Worm (Caenorhabditis elegans): ENCODE data around the gene gcy-15.
"Not testable (repeated sequence)": the region's sequence is repeated elsewhere in the genome, so short reads cannot be mapped to it uniquely, and the experiment has no call there.

Gene gcy-15

DNA sequence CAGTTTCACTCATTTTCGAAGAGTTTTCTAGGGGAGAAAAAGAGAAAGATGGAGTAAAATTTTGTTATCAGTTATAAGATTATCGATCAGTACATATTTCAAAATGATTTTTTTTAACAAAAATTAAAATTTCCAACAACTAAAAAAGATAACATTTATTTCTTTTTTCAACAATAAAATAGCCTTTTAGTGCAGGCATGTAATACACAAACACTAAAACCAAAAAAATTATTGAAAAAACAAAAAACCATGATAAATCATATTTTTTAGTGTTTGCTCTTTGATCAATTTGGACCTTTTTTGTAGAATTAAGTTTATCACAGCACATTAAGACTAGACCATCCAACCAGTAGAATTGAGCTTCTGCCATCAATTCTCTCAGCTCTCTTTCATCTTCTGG, 27.8 kb upstream of the gcy-15 start, which contains the start of gene ZC239.15:
Gene ZC239.15 (minus strand): TSS at position 101 of the 400 bp plus-strand sequence.
- no peak for TF ChIP-seq php-3 (GFP tag; IDR thresholded peaks at IDR 0.05)
- TF ChIP-seq hmg-1.1 (GFP tag; IDR thresholded peaks at IDR 0.05), result no peak
- peak; percentile 16 for TF ChIP-seq aha-1 (tag)
- TF ChIP-seq daf-16 (GFP tag; optimal IDR thresholded peaks at IDR 0.05), result no peak
- TF ChIP-seq daf-16 (tag; optimal IDR thresholded peaks at IDR 0.05), result peak; percentile 2
- TF ChIP-seq ztf-7 (tag; optimal IDR thresholded peaks at IDR 0.05), result no peak

ce11 chrII:3222686-3223085, 25.8 kb upstream of the gcy-15 start, which contains the start of gene ZC239.13:
ZC239.13 (minus strand) TSS chrII:3222839.
- TF ChIP-seq pqm-1 (tag; optimal IDR thresholded peaks at IDR 0.05) (peak; percentile 26), Y48G9A.11 (GFP tag; IDR thresholded peaks at IDR 0.05) (no peak)

DNA sequence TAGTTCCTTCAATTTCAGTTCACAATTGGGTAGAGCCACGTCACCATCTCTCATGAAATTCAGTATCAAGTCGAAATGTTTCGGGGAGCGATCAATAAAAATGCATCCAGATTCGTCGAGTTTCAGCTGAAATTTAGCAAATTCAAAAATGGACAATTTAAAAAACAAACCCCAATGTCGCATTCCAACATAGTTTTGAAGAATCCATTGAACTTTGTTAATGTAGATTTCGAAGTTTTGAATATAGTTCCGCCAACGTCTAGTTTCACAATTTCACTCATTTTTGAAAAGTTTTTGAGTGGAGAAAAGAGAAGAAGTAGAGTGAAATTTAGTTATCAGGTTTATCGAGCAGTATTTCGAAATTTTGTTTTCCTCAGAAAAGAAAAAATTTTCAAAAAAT, 24.9 kb upstream of the gcy-15 start, which contains the start of gene ZC239.14:
Gene ZC239.14 (minus strand): TSS at position 305 of the 400 bp plus-strand sequence.
- TF ChIP-seq ceh-20 (GFP tag; IDR thresholded peaks at IDR 0.05) (no peak), aha-1 (tag) (peak; percentile 91)

ce11 chrII:3220723-3221122, 23.9 kb upstream of the gcy-15 start, which contains the start of gene ZC239.22:
ZC239.22 (minus strand) TSS chrII:3220823.
- TF ChIP-seq php-3 (GFP tag; IDR thresholded peaks at IDR 0.05), result no peak
- peak; percentile 21 for TF ChIP-seq aha-1 (tag)
- no peak for TF ChIP-seq Y105C5A.15 (GFP tag; IDR thresholded peaks at IDR 0.05)

ce11 chrII:3215762-3216161, 18.9 kb upstream of the gcy-15 start, which contains the start of gene ZC239.3:
ZC239.3 (plus strand) TSS chrII:3216062.
- TF ChIP-seq lin-38 (GFP tag; IDR thresholded peaks at IDR 0.05); mdl-1 (tag; optimal IDR thresholded peaks at IDR 0.05); nhr-237 (tag; optimal IDR thresholded peaks at IDR 0.05): not testable (repeated sequence)

DNA sequence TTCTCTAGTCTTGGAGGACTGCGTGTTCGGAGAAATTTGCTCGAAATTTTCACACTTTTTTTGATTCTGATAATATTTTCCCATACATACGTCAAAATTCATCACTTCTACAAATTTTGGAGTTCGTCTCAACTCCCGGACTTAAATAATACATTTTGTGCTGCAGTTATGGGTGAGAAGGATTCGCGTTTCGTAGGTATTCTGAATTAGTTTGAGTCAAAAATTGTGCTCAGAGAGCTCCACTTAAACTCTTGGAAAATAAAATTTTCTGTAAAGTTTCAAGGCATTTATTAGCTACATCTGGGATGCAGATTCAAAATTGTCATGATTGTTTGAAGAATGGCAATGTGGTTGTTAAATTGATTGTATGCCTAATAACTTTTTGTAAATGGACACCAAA, 17.0 kb upstream of the gcy-15 start, which contains the start of gene ZC239.4:
Gene ZC239.4 (plus strand): TSS at position 301 of the 400 bp plus-strand sequence.
- TF ChIP-seq ceh-32 (tag; optimal IDR thresholded peaks at IDR 0.05; ENCODE audit: poor library complexity) (no peak), Y105C5A.15 (GFP tag; IDR thresholded peaks at IDR 0.05) (no peak), nhr-11 (tag; optimal IDR thresholded peaks at IDR 0.05) (no peak), aly-2 (tag; optimal IDR thresholded peaks at IDR 0.05) (no peak), nhr-25 (tag; optimal IDR thresholded peaks at IDR 0.05; ENCODE audit: borderline replicate concordance, insufficient read depth) (no peak), T26A8.4 (GFP tag; IDR thresholded peaks at IDR 0.05) (no peak), dmd-8 (GFP tag; IDR thresholded peaks at IDR 0.05) (no peak), D1046.2 (GFP tag; IDR thresholded peaks at IDR 0.05) (no peak), duxl-1 (tag; optimal IDR thresholded peaks at IDR 0.05; ENCODE audit: poor library complexity) (no peak), F26F4.8 (GFP tag; conservative IDR thresholded peaks at IDR 0.05) (no peak), egl-43 (GFP tag; IDR thresholded peaks at IDR 0.05) (no peak), nhr-48 (tag; optimal IDR thresholded peaks at IDR 0.05) (no peak), nhr-10 (tag; optimal IDR thresholded peaks at IDR 0.05) (no peak), pha-4 (GFP tag; IDR thresholded peaks at IDR 0.05) (no peak), pha-4 (tag; optimal IDR thresholded peaks at IDR 0.05) (no peak), T20F7.1 (GFP tag; optimal IDR thresholded peaks at IDR 0.05) (no peak), nhr-237 (tag; optimal IDR thresholded peaks at IDR 0.05) (no peak), fkh-10 (GFP tag; optimal IDR thresholded peaks at IDR 0.05) (no peak), mxl-2 (GFP tag; conservative IDR thresholded peaks at IDR 0.05) (no peak)

DNA sequence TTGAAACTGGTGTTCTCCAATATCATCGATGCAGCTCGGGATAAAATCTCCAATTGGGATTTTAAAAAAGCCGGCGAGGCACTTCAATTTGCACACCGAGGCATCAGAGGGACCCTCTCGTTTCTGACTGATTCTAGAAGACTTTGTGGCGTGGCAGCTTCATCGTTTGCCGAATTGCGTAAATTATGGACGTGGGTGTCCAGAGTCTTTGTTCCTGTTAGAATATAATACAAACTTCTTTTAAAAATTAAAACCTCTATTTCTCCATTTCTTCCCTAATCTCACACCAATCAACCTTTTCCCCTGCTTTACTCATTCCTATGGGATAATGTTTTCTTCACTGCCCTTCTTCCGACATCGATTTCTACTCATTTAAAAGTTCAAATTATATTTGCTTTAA, 13.5 kb upstream of the gcy-15 start, which contains the start of gene ZC239.5:
Gene ZC239.5 (plus strand): TSS at position 301 of the 400 bp plus-strand sequence.
- TF ChIP-seq D1046.2 (GFP tag; IDR thresholded peaks at IDR 0.05) (0 out of 2 replicates have a peak, but pooled peaks have one; percentile 12), aly-2 (tag; optimal IDR thresholded peaks at IDR 0.05) (no peak), unc-62 (GFP tag; optimal IDR thresholded peaks at IDR 0.05 in 1 of 2) (peak in 1 of 2 experiments; percentile 56), unc-62 (tag; optimal IDR thresholded peaks at IDR 0.05) (no peak)
